Worm (Caenorhabditis elegans): ENCODE measurements around the gene rps-18.

DNA sequence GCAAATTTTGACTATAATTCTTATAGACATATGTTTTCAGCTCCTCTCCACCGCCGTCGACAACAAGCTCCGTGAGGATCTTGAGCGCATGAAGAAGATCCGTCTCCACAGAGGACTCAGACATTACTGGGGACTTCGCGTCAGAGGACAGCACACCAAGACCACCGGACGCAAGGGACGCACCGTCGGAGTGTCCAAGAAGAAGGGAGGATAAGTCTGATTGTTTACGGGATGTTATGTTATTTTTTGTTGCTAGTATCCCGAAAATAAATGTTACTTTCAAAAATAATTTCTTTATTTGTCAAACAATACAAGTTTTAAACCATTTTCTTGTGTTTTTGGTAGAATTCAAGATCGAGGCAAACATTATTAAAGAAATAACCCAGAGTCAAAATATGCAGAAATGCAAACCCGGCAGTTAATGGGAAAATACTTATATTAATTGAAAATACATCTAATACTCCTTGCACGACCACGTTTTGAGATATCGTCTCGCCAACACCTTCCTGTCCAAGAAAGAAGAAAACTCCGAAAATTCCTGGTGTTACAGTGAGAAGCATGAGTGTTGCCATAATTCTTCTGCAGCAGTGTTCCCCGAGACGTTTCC lies 775 bp downstream of the rps-18 start:
- TF ChIP-seq lin-13 (GFP tag; optimal IDR thresholded peaks at IDR 0.05) (no peak), ceh-16 (tag; optimal IDR thresholded peaks at IDR 0.05) (no peak), sem-4 (tag; optimal IDR thresholded peaks at IDR 0.05) (no peak), nhr-25 (tag; optimal IDR thresholded peaks at IDR 0.05) (no peak), unc-62 (GFP tag; optimal IDR thresholded peaks at IDR 0.05) (no peak), lin-39 (tag; optimal IDR thresholded peaks at IDR 0.05) (no peak), ceh-82 (tag; optimal IDR thresholded peaks at IDR 0.05) (no peak), ZK546.5 (tag; optimal IDR thresholded peaks at IDR 0.05) (no peak)
